Worm (Caenorhabditis elegans) whole organism, young adult: ENCODE results near the gene fbxc-47.

Experiments used
- B0019.2 ChIP-seq: fragments of 200-800 bp; sonication (Bioruptor generic); conservative IDR thresholded peaks from 2 replicates; pipeline ENCODE4 v1.3.6; 2022; ENCODE audit warnings: missing genetic modification reagents, missing genetic modification characterization, missing compliant biosample characterization
- C06A6.2 ChIP-seq: fragments of 200-800 bp; sonication (Bioruptor generic); conservative IDR thresholded peaks from 2 replicates; pipeline ENCODE4 v1.3.6; 2022; ENCODE audit warnings: missing genetic modification characterization, missing compliant biosample characterization
- C17E4.6 ChIP-seq: fragments of 200-800 bp; sonication (Bioruptor generic); IDR thresholded peaks from 2 replicates; pipeline ENCODE4 v1.3.6; 2022; ENCODE audit warnings: missing genetic modification reagents, missing genetic modification characterization, missing compliant biosample characterization
- F10E7.11 ChIP-seq: sonication (generic microtip); optimal IDR thresholded peaks from 2 replicates; lab custom pipeline; 2017; ENCODE audit warnings: mild to moderate bottlenecking, missing genetic modification characterization, moderate library complexity, missing compliant biosample characterization
- F33H1.4 ChIP-seq: fragments of 200-800 bp; sonication (Bioruptor generic); IDR thresholded peaks from 2 replicates; pipeline ENCODE4 v1.3.6; 2022; ENCODE audit warnings: missing genetic modification reagents, missing genetic modification characterization, missing compliant biosample characterization
- K11D2.4 ChIP-seq: fragments of 200-800 bp; sonication (Bioruptor generic); IDR thresholded peaks from 2 replicates; pipeline ENCODE4 v1.3.6; 2022; ENCODE audit warnings: missing genetic modification reagents, missing genetic modification characterization, missing compliant biosample characterization
- T07F8.4 ChIP-seq: sonication (generic microtip); optimal IDR thresholded peaks from 2 replicates; lab custom pipeline; 2016; ENCODE audit warnings: mild to moderate bottlenecking, missing genetic modification characterization, moderate library complexity, missing compliant biosample characterization
- T26A5.8 ChIP-seq: sonication (generic microtip); optimal IDR thresholded peaks from 2 replicates; lab custom pipeline; 2016; ENCODE audit warnings: missing genetic modification characterization, missing compliant biosample characterization
- Y79H2A.3 ChIP-seq: fragments of 200-800 bp; sonication (Bioruptor generic); conservative IDR thresholded peaks from 2 replicates; pipeline ENCODE4 v1.3.6; 2022; ENCODE audit warnings: missing genetic modification reagents, missing genetic modification characterization, missing compliant biosample characterization
- ZK185.1 ChIP-seq: sonication (generic microtip); optimal IDR thresholded peaks from 2 replicates; lab custom pipeline; 2016; ENCODE audit warnings: mild to moderate bottlenecking, missing genetic modification characterization, missing compliant biosample characterization; ENCODE audit not compliant: poor library complexity, severe bottlenecking
- aptf-3 ChIP-seq: fragments of 200-800 bp; sonication (Bioruptor generic); IDR thresholded peaks from 2 replicates; pipeline ENCODE4 v1.3.6; 2022; ENCODE audit warnings: missing genetic modification characterization, missing compliant biosample characterization
- athp-1 ChIP-seq: sonication (generic microtip); optimal IDR thresholded peaks from 2 replicates; lab custom pipeline; 2017; ENCODE audit warnings: mild to moderate bottlenecking, missing genetic modification characterization, missing compliant biosample characterization
- attf-5 ChIP-seq: fragments of 200-800 bp; sonication (Bioruptor generic); optimal IDR thresholded peaks from 2 replicates; lab custom pipeline; 2018; ENCODE audit warnings: mild to moderate bottlenecking, missing genetic modification characterization, missing compliant biosample characterization
- cebp-1 ChIP-seq, 2 experiments: fragments of 200-800 bp in 1 of 2; sonication (Bioruptor generic) in 1 of 2; sonication (generic microtip) in 1 of 2; IDR thresholded peaks in 1 of 2; optimal IDR thresholded peaks in 1 of 2; 2 replicates each; pipeline versions ENCODE4 v1.3.6 to Lab custom; 2017 to 2022; ENCODE audit warnings: missing compliant biosample characterization in 2 of 2, missing genetic modification characterization in 2 of 2, mild to moderate bottlenecking in 1 of 2, missing genetic modification reagents in 1 of 2, moderate library complexity in 1 of 2
- ceh-100 ChIP-seq: fragments of 200-800 bp; sonication (Bioruptor generic); IDR thresholded peaks from 2 replicates; pipeline ENCODE4 v1.3.6; 2022; ENCODE audit warnings: missing genetic modification reagents, missing genetic modification characterization, missing compliant biosample characterization
- ceh-27 ChIP-seq: fragments of 200-800 bp; sonication (Bioruptor generic); optimal IDR thresholded peaks from 2 replicates; lab custom pipeline; 2018; ENCODE audit warnings: mild to moderate bottlenecking, missing genetic modification characterization, moderate library complexity, missing compliant biosample characterization
- ceh-58 ChIP-seq: fragments of 200-800 bp; sonication (Bioruptor generic); IDR thresholded peaks from 2 replicates; pipeline ENCODE4 v1.3.6; 2022; ENCODE audit warnings: missing genetic modification characterization, missing compliant biosample characterization
- dox-1 ChIP-seq: fragments of 200-800 bp; sonication (Bioruptor generic); IDR thresholded peaks from 2 replicates; pipeline ENCODE4 v1.3.6; 2022; ENCODE audit warnings: missing genetic modification reagents, missing genetic modification characterization, missing compliant biosample characterization
- efl-1 ChIP-seq: fragments of 150-350 bp; optimal IDR thresholded peaks from 2 replicates; lab custom pipeline; 2014; ENCODE audit warnings: missing biosample characterization, missing genetic modification reagents, missing genetic modification characterization
- egl-18 ChIP-seq: fragments of 200-800 bp; sonication (Bioruptor generic); IDR thresholded peaks from 2 replicates; pipeline ENCODE4 v1.3.6; 2022; ENCODE audit warnings: missing genetic modification reagents, missing genetic modification characterization, missing compliant biosample characterization
- ets-4 ChIP-seq: fragments of 200-800 bp; sonication (Bioruptor generic); optimal IDR thresholded peaks from 2 replicates; lab custom pipeline; 2018; ENCODE audit warnings: mild to moderate bottlenecking, missing genetic modification characterization, missing compliant biosample characterization
- gei-17 ChIP-seq: fragments of 200-800 bp; sonication (Bioruptor generic); optimal IDR thresholded peaks from 2 replicates; lab custom pipeline; 2018; ENCODE audit warnings: mild to moderate bottlenecking, missing genetic modification characterization, missing compliant biosample characterization
- hlh-26 ChIP-seq: fragments of 200-800 bp; sonication (Bioruptor generic); conservative IDR thresholded peaks from 2 replicates; pipeline ENCODE4 v1.3.6; 2022; ENCODE audit warnings: missing genetic modification reagents, missing genetic modification characterization, missing compliant biosample characterization
- let-607 ChIP-seq, 2 experiments: fragments of 200-800 bp in 1 of 2; sonication (Bioruptor generic) in 1 of 2; sonication (generic microtip) in 1 of 2; optimal IDR thresholded peaks; 2 replicates each; lab custom pipeline; 2016 to 2018; ENCODE audit warnings: mild to moderate bottlenecking in 2 of 2, missing compliant biosample characterization in 2 of 2, missing genetic modification characterization in 2 of 2, moderate library complexity in 2 of 2, missing genotype in 1 of 2
- lin-26 ChIP-seq: fragments of 200-800 bp; sonication (Bioruptor generic); IDR thresholded peaks from 2 replicates; pipeline ENCODE4 v1.3.6; 2022; ENCODE audit warnings: missing genetic modification reagents, missing genetic modification characterization, missing compliant biosample characterization
- lin-35 ChIP-seq, 3 experiments: fragments of 150-350 bp in 2 of 3; sonication (generic microtip) in 1 of 3; optimal IDR thresholded peaks; 2 replicates each; lab custom pipeline; 2014 to 2018; ENCODE audit warnings: missing biosample characterization in 3 of 3, missing genetic modification characterization in 3 of 3, missing genetic modification reagents in 3 of 3
- lin-54 ChIP-seq: fragments of 200-800 bp; sonication (Bioruptor generic); optimal IDR thresholded peaks from 2 replicates; lab custom pipeline; 2018; ENCODE audit warnings: mild to moderate bottlenecking, missing genetic modification characterization, missing compliant biosample characterization
- mcd-1 ChIP-seq: fragments of 200-800 bp; sonication (Bioruptor generic); IDR thresholded peaks from 2 replicates; pipeline ENCODE4 v1.3.6; 2022; ENCODE audit warnings: missing genetic modification reagents, missing genetic modification characterization, missing compliant biosample characterization
- mel-28 ChIP-seq: sonication (generic microtip); optimal IDR thresholded peaks from 2 replicates; lab custom pipeline; 2016; ENCODE audit warnings: borderline replicate concordance, mild to moderate bottlenecking, missing genetic modification characterization, missing compliant biosample characterization
- nhr-80 ChIP-seq: sonication (generic microtip); optimal IDR thresholded peaks from 2 replicates; lab custom pipeline; 2016; ENCODE audit warnings: missing genetic modification characterization, missing compliant biosample characterization
- nhr-90 ChIP-seq: sonication (generic microtip); optimal IDR thresholded peaks from 2 replicates; lab custom pipeline; 2016; ENCODE audit warnings: missing genotype, mild to moderate bottlenecking, missing genetic modification characterization, missing compliant biosample characterization
- rec-8 ChIP-seq, 2 experiments: sonication (generic microtip); optimal IDR thresholded peaks; 2 replicates each; lab custom pipeline; 2016; ENCODE audit warnings: mild to moderate bottlenecking in 2 of 2, missing genetic modification characterization in 2 of 2, missing genetic modification reagents in 2 of 2, missing genotype in 2 of 2, missing biosample characterization in 1 of 2, missing compliant biosample characterization in 1 of 2, moderate library complexity in 1 of 2
- snpc-1.3 ChIP-seq: sonication (generic microtip); optimal IDR thresholded peaks from 2 replicates; lab custom pipeline; 2017; ENCODE audit warnings: missing genetic modification characterization, mild to moderate bottlenecking, missing compliant biosample characterization, antibody characterized with exemption, moderate library complexity, missing genotype, missing genetic modification reagents; ENCODE audit not compliant: insufficient read depth
- tbp1 ChIP-seq: fragments of 200-800 bp; sonication (Bioruptor generic); optimal IDR thresholded peaks from 2 replicates; lab custom pipeline; 2018; ENCODE audit warnings: mild to moderate bottlenecking, missing genetic modification characterization, missing compliant biosample characterization
- tlf-1 ChIP-seq: fragments of 200-800 bp; sonication (Bioruptor generic); optimal IDR thresholded peaks from 2 replicates; lab custom pipeline; 2018; ENCODE audit warnings: mild to moderate bottlenecking, missing genetic modification characterization, missing compliant biosample characterization
- zfh-2 ChIP-seq: fragments of 200-800 bp; sonication (Bioruptor generic); conservative IDR thresholded peaks from 2 replicates; pipeline ENCODE4 v1.3.6; 2022; ENCODE audit warnings: missing genetic modification reagents, missing genetic modification characterization, missing compliant biosample characterization
- zim-3 ChIP-seq: sonication (generic microtip); optimal IDR thresholded peaks from 2 replicates; lab custom pipeline; 2017; ENCODE audit warnings: mild to moderate bottlenecking, missing genetic modification characterization, moderate library complexity, missing compliant biosample characterization

fbxc-47 gene

ce11 chrIV:3814553-3815258 lies 9.4 kb downstream of the fbxc-47 start:
- TF ChIP-seq B0019.2 (GFP tag; lab: Robert Waterston, UW) (no peak), F33H1.4 (GFP tag; lab: Robert Waterston, UW) (peak; percentile 29; the same call in 1 of the 2 replicates), cebp-1 (GFP tag; IDR thresholded peaks at IDR 0.05; lab: Robert Waterston, UW) (no peak), cebp-1 (tag; optimal IDR thresholded peaks at IDR 0.05; lab: Kevin White, UChicago) (peak; percentile 29), lin-54 (GFP tag; lab: Kevin White, UChicago) (peak; percentile 26), hlh-26 (no peak), dox-1 (peak; percentile 48; the same call in 1 of the 2 replicates), attf-5 (GFP tag; lab: Kevin White, UChicago) (peak; percentile 31), F10E7.11 (tag; lab: Kevin White, UChicago) (no peak), let-607 (tag; optimal IDR thresholded peaks at IDR 0.05; lab: Kevin White, UChicago) (peak; percentile 42 to 62), gei-17 (GFP tag; lab: Kevin White, UChicago) (no peak), zfh-2 (peak; percentile 68), nhr-80 (tag; lab: Kevin White, UChicago) (peak; percentile 73)
- TF ChIP-seq, all 124 proteins: peak for 8

DNA sequence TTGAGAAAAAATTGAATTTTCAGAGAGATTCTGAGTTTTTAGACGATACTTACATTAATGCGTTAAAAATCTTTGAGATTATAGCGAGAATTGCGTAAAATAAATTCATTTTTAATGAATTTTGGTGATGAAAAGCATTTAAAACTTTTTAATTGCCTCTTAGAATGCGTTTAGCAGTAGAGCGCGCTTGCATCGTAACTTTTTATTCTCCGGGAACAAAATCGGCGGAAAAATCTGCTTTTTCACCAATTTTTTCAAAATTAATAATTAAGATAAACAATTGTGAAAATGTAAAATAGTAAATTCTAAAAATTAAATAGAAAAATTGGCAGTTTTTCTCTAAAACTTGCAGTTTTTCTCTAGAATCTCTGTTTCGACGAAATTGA lies 9.9 kb downstream of the fbxc-47 start:
- TF ChIP-seq athp-1 (no peak), mcd-1 (GFP tag; lab: Robert Waterston, UW) (peak; percentile 57; the same call in 1 of the 2 replicates), T26A5.8 (tag; lab: Kevin White, UChicago) (no peak), tlf-1 (GFP tag; lab: Kevin White, UChicago) (no peak), C17E4.6 (GFP tag; lab: Robert Waterston, UW) (no peak), tbp1 (GFP tag; lab: Kevin White, UChicago) (no peak), nhr-90 (tag; lab: Kevin White, UChicago) (no peak), ceh-100 (GFP tag; lab: Robert Waterston, UW) (peak; percentile 66)

DNA sequence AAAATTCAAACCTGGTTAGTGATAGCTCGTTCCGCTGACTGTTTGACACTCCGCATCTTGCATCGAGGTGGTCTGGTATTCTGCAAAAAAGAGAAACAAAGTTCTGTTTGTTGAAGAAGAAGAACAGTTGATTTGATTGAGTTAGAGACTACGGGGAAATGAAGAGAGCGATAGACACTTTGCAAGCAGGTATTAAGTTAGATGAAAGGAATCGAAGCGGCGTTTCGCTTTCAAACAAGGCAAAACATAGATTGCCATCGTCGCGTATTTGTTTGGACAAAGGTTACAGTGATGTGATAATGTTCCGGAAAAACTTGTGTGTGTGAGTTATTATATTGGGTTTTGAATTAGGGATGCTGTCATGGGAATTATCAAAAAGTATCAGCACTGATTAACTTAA lies 11.9 kb downstream of the fbxc-47 start:
- TF ChIP-seq F10E7.11 (tag; lab: Kevin White, UChicago) (no peak), nhr-80 (tag; lab: Kevin White, UChicago) (peak; percentile 11)

DNA sequence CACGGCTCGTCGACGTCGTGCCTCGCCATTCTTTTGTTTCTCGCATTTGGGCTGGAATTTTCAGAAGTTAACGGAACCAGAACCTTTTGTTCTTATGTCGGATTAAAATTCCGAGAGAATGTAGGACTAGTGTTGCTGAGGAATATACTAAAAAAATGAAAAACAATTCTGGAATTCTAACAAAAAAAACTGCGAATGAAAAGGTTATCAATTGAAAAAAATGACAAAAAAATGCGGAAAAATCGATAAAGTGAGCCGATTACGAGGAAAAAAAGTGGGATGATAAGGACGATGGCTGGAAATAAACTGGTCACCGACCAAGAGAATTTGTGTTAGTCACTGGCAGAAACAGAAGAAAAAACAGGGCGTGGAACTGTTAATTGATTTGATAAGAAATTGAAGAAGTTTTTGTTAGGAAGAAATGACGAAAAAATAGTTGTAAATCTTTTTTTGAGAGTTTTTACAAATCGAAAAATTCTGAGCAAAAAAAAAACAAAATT lies 14.0 kb downstream of the fbxc-47 start, which contains the start of gene bris-1:
Gene bris-1 (minus strand): TSS at position 51 of the 500 bp plus-strand sequence.
- TF ChIP-seq rec-8 (tag; optimal IDR thresholded peaks at IDR 0.05; lab: Kevin White, UChicago) (no peak), ceh-58 (GFP tag; lab: Robert Waterston, UW) (0 out of 2 replicates have a peak, but pooled peaks have one; percentile 14), tlf-1 (GFP tag; lab: Kevin White, UChicago) (no peak), ZK185.1 (tag; lab: Kevin White, UChicago) (no peak), nhr-80 (tag; lab: Kevin White, UChicago) (peak; percentile 88)
- TF ChIP-seq, all 124 proteins: peak for 2

DNA sequence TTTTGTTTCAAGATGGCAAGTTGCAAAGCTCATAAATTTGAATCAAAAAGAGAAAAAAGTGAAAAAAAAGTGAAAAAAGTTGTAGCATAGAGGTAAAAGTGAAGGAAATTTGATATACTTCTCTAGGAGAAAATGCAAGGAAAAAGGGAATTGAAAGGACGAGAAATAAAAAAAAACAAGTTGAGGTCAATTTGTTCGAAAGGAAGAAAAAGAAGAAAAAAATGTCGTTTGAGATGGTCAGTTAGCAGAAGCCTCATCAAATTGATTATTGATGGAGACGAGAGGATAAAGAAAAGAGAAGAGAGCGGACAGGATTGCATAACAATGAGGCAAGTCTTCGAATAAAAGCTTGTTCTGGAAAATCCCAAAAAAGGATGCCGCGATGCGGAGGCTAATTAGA lies 14.8 kb downstream of the fbxc-47 start:
- no peak for TF ChIP-seq efl-1 (GFP tag; lab: Kevin White, UChicago)
- no peak for TF ChIP-seq tbp1 (GFP tag; lab: Kevin White, UChicago)
- no peak for TF ChIP-seq Y79H2A.3 (GFP tag; lab: Robert Waterston, UW)
- TF ChIP-seq K11D2.4 (GFP tag; lab: Robert Waterston, UW) = no peak
- TF ChIP-seq cebp-1 (GFP tag; IDR thresholded peaks at IDR 0.05; lab: Robert Waterston, UW) = no peak
- TF ChIP-seq cebp-1 (tag; optimal IDR thresholded peaks at IDR 0.05; lab: Kevin White, UChicago) = no peak
- no peak for TF ChIP-seq mel-28 (tag; lab: Kevin White, UChicago)
- TF ChIP-seq ets-4 (GFP tag; lab: Kevin White, UChicago) = no peak
- TF ChIP-seq ceh-27 (GFP tag; lab: Kevin White, UChicago) = no peak
- no peak for TF ChIP-seq let-607 (tag; optimal IDR thresholded peaks at IDR 0.05; lab: Kevin White, UChicago)
- TF ChIP-seq snpc-1.3 (tag; lab: Kevin White, UChicago) = no peak
- TF ChIP-seq lin-35 (GFP tag; optimal IDR thresholded peaks at IDR 0.05; lab: Kevin White, UChicago) = no peak
- no peak for TF ChIP-seq lin-26 (GFP tag; lab: Robert Waterston, UW)
- no peak for TF ChIP-seq aptf-3 (GFP tag; lab: Robert Waterston, UW)
- no peak for TF ChIP-seq egl-18
- TF ChIP-seq zim-3 (tag; lab: Kevin White, UChicago) = no peak
- TF ChIP-seq T07F8.4 (tag; lab: Kevin White, UChicago) = no peak
- no peak for TF ChIP-seq C06A6.2 (GFP tag; lab: Robert Waterston, UW)
- TF ChIP-seq, all 124 proteins: peak for 0
